Worm (Caenorhabditis elegans): ENCODE measurements around the gene F36D4.6.

Gene F36D4.6

DNA sequence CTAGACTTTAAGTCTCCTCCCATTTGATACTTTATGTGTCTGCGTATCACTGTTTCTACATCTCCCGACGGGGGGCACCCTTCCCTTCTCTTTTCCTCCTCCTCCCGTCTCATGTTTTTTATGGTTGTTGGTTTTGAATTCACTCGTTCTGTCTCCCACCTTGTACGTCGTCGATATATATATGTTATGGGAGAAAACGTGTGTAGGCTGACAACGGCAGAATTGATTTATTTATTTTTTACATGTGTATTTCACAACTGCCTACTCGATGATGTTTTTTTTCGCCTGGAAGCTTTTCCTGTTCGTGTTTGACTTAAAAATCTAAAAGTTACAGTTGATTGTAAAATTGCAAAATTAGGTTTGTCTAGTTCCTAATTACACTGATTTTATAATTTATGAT is 15.5 kb upstream of the F36D4.6 start:
- TF ChIP-seq T07F8.4 (tag; optimal IDR thresholded peaks at IDR 0.05) (no peak), cebp-1 (GFP tag; IDR thresholded peaks at IDR 0.05) (no peak), cebp-1 (tag; optimal IDR thresholded peaks at IDR 0.05) (peak; percentile 23), egl-44 (GFP tag; IDR thresholded peaks at IDR 0.05) (no peak), lsy-27 (tag; optimal IDR thresholded peaks at IDR 0.05; ENCODE audit: borderline replicate concordance, insufficient read depth) (no peak)

DNA sequence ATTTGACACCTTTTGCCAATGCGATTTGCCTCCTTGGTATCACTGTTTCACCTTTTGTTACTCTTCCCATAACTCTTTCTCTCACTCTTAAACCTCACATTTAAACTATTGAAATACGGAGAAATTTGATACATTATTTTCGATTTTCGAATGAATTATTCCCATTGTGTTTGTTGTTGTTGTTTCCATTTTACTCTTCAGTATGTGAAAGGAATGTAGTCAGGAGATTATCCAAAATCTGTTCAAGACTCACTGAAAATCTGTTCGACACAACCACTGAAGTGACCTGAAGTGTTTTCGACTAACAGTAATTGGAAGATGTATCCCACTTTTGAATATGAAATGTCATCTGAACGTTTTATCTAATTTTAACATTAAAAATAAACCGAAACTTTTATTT is 14.1 kb upstream of the F36D4.6 start:
- TF ChIP-seq him-1 (tag; optimal IDR thresholded peaks at IDR 0.05) (no peak), repo-1 (tag; optimal IDR thresholded peaks at IDR 0.05) (no peak), C17E4.6 (GFP tag; IDR thresholded peaks at IDR 0.05) (no peak), cebp-1 (GFP tag; IDR thresholded peaks at IDR 0.05) (no peak), cebp-1 (tag; optimal IDR thresholded peaks at IDR 0.05) (no peak), lin-26 (GFP tag; IDR thresholded peaks at IDR 0.05) (no peak), zim-3 (tag; optimal IDR thresholded peaks at IDR 0.05) (no peak), sptf-2 (GFP tag; optimal IDR thresholded peaks at IDR 0.05) (no peak), dox-1 (GFP tag; IDR thresholded peaks at IDR 0.05) (no peak), B0019.2 (GFP tag; conservative IDR thresholded peaks at IDR 0.05) (no peak), ccch-3 (GFP tag; optimal IDR thresholded peaks at IDR 0.05) (no peak), F33H1.4 (GFP tag; IDR thresholded peaks at IDR 0.05) (no peak), egl-18 (GFP tag; IDR thresholded peaks at IDR 0.05) (no peak), F52B5.7 (tag; optimal IDR thresholded peaks at IDR 0.05) (no peak), sea-2 (GFP tag; IDR thresholded peaks at IDR 0.05) (no peak), zfh-2 (GFP tag; conservative IDR thresholded peaks at IDR 0.05) (no peak), attf-3 (GFP tag; conservative IDR thresholded peaks at IDR 0.05) (no peak), Y56A3A.18 (GFP tag; IDR thresholded peaks at IDR 0.05) (no peak), ztf-28 (GFP tag; IDR thresholded peaks at IDR 0.05) (no peak)

DNA sequence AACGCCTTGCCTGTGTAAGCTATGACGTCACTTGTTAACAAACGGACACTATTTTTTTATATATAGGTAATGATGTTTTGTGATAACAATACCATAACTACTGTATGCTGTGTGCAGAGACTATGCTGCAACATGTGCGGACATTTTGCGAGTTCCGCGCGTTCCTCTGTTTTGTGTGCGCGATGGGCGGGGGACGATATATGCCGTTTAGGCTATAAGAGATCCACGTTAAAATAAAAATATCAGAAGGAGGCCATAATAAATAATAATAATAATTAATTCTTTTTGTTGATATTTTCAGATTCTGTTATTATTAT is 13.0 kb upstream of the F36D4.6 start:
- TF ChIP-seq him-1 (tag; optimal IDR thresholded peaks at IDR 0.05), result peak; percentile 36
- TF ChIP-seq tbp1 (GFP tag; optimal IDR thresholded peaks at IDR 0.05), result peak; percentile 57
- peak; percentile 89 for TF ChIP-seq snpc-1.1 (tag; optimal IDR thresholded peaks at IDR 0.05; ENCODE audit: insufficient read depth)
- TF ChIP-seq madf-3 (GFP tag; IDR thresholded peaks at IDR 0.05), result no peak
- TF ChIP-seq C17E4.6 (GFP tag; IDR thresholded peaks at IDR 0.05), result no peak
- TF ChIP-seq snpc-3.4 (tag; optimal IDR thresholded peaks at IDR 0.05), result no peak
- 0 out of 2 replicates have a peak, but pooled peaks have one; percentile 48 for TF ChIP-seq mcd-1 (GFP tag; IDR thresholded peaks at IDR 0.05)
- TF ChIP-seq madf-8 (GFP tag; conservative IDR thresholded peaks at IDR 0.05), result 0 out of 2 replicates have a peak, but pooled peaks have one; percentile 3
- TF ChIP-seq lin-54 (GFP tag; optimal IDR thresholded peaks at IDR 0.05), result peak; percentile 20
- TF ChIP-seq lsl-1 (GFP tag; optimal IDR thresholded peaks at IDR 0.05), result peak; percentile 84
- TF ChIP-seq lir-1 (GFP tag; conservative IDR thresholded peaks at IDR 0.05), result no peak
- TF ChIP-seq snpc-1.3 (tag; optimal IDR thresholded peaks at IDR 0.05; ENCODE audit: insufficient read depth), result peak; percentile 1
- TF ChIP-seq ztf-18 (tag; optimal IDR thresholded peaks at IDR 0.05), result peak; percentile 22
- TF ChIP-seq snpc-4 (GFP tag; optimal IDR thresholded peaks at IDR 0.05), result peak; percentile 83
- peak; percentile 42 to 91 (median 76) for TF ChIP-seq snpc-4 (tag; optimal IDR thresholded peaks at IDR 0.05)
- no peak for TF ChIP-seq unc-130 (GFP tag; optimal IDR thresholded peaks at IDR 0.05)
- no peak for TF ChIP-seq lin-40 (tag; optimal IDR thresholded peaks at IDR 0.05)
